Fruit fly (Drosophila melanogaster): Measurements from ENCODE around the gene orb2.

Gene orb2

DNA sequence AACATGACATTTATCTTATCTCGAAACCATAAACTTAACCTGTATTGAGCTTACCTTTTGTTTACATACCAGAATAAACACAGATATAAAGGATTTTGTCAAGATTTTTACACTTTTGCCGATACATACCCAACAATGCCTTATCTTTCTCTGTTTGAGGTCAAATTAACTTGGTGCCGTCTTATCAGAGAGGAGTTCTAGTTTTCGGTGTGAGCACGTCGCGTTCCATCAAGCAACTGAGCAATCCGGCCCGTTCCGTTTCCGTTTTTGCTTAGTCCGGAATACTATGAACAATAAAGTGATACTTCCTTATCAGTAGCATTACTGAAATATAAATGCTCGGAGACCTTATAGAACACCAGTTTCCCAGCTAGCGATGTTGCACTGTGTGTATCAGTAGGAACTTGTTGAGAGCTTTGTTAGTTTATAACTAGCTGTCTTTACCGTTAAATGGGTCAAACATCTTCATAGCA is 31.6 kb upstream of the orb2 start, which contains the start of gene Galk (continued):
- TF ChIP-seq peb (GFP tag; IDR thresholded peaks at IDR 0.05), result no peak
- peak; percentile 45 for TF ChIP-seq Hr3 (GFP tag; optimal IDR thresholded peaks at IDR 0.05)
- TF ChIP-seq CG8388 (GFP tag; optimal IDR thresholded peaks at IDR 0.05), result no peak
- TF ChIP-seq CG10321 (GFP tag; IDR thresholded peaks at IDR 0.05), result no peak
- peak; percentile 56 for TF ChIP-seq HLH54F (GFP tag; optimal IDR thresholded peaks at IDR 0.05)
- TF ChIP-seq ewg (GFP tag; optimal IDR thresholded peaks at IDR 0.05), result no peak
- TF ChIP-seq Doc3 (GFP tag; IDR thresholded peaks at IDR 0.05; ENCODE audit: partially characterized antibody), result no peak
- peak; percentile 76 for TF ChIP-seq CG2678 (tag; optimal IDR thresholded peaks at IDR 0.05)
- peak; percentile 62; the same call in 1 of the 3 replicates for TF ChIP-seq ken (GFP tag; IDR thresholded peaks at IDR 0.05)
- TF ChIP-seq sim (GFP tag; IDR thresholded peaks at IDR 0.05), result 0 out of 2 replicates have a peak, but pooled peaks have one; percentile 8
- peak; percentile 46 for TF ChIP-seq CG1792 (GFP tag; optimal IDR thresholded peaks at IDR 0.05)
- peak; percentile 65 for TF ChIP-seq sens (GFP tag)
- TF ChIP-seq ind (GFP tag; optimal IDR thresholded peaks at IDR 0.05), result peak; percentile 71
- TF ChIP-seq Gug (GFP tag; IDR thresholded peaks at IDR 0.05), result peak; percentile 84; the same call in 3 of the 4 replicates
- peak; percentile 1 for TF ChIP-seq CG18011 (GFP tag; optimal IDR thresholded peaks at IDR 0.05)
- TF ChIP-seq CG13894 (tag; optimal IDR thresholded peaks at IDR 0.05), result peak; percentile 56
- peak; percentile 26 for TF ChIP-seq CG1529 (GFP tag; optimal IDR thresholded peaks at IDR 0.05)
- TF ChIP-seq pita (GFP tag; optimal IDR thresholded peaks at IDR 0.05), result no peak
- peak; percentile 75 for TF ChIP-seq kni (GFP tag; optimal IDR thresholded peaks at IDR 0.05)
- TF ChIP-seq CG8765 (GFP tag; IDR thresholded peaks at IDR 0.05), result no peak
- no peak for TF ChIP-seq Ets65A (GFP tag)
- peak; percentile 19 for TF ChIP-seq maf-S (GFP tag; optimal IDR thresholded peaks at IDR 0.05)
- peak; percentile 58 for TF ChIP-seq CG4328 (GFP tag; optimal IDR thresholded peaks at IDR 0.05)
- TF ChIP-seq Dip2 (GFP tag; IDR thresholded peaks at IDR 0.05), result no peak
- TF ChIP-seq aop (GFP tag; IDR thresholded peaks at IDR 0.05), result peak; percentile 74; the same call in 1 of the 2 replicates
- no peak for TF ChIP-seq CG18619 (GFP tag; optimal IDR thresholded peaks at IDR 0.05)
- TF ChIP-seq knrl (GFP tag; IDR thresholded peaks at IDR 0.05; ENCODE audit: partially characterized antibody), result no peak
- no peak for TF ChIP-seq hth (optimal IDR thresholded peaks at IDR 0.05)
- no peak for TF ChIP-seq so (GFP tag; IDR thresholded peaks at IDR 0.05)
- peak; percentile 52 for TF ChIP-seq Adf1 (GFP tag; IDR thresholded peaks at IDR 0.05)
- peak; percentile 43 for TF ChIP-seq Dip3 (GFP tag; optimal IDR thresholded peaks at IDR 0.05)
- peak; percentile 33 for TF ChIP-seq CG17612 (GFP tag; IDR thresholded peaks at IDR 0.05)
- TF ChIP-seq gro (GFP tag; optimal IDR thresholded peaks at IDR 0.05), result peak; percentile 68
- TF ChIP-seq eve (GFP tag; optimal IDR thresholded peaks at IDR 0.05), result no peak
- TF ChIP-seq CG3847 (GFP tag; IDR thresholded peaks at IDR 0.05), result peak; percentile 63; the same call in 1 of the 2 replicates
- no peak for TF ChIP-seq Dp (GFP tag; optimal IDR thresholded peaks at IDR 0.05)
- no peak for TF ChIP-seq ham (GFP tag; IDR thresholded peaks at IDR 0.05)
- TF ChIP-seq CG7745 (tag; optimal IDR thresholded peaks at IDR 0.05), result no peak
- peak; percentile 30 for TF ChIP-seq kah (GFP tag; optimal IDR thresholded peaks at IDR 0.05)
- TF ChIP-seq pho (GFP tag; optimal IDR thresholded peaks at IDR 0.05), result peak; percentile 36
- no peak for TF ChIP-seq gfzf (GFP tag; optimal IDR thresholded peaks at IDR 0.05)
- TF ChIP-seq CG30431 (GFP tag; optimal IDR thresholded peaks at IDR 0.05), result no peak
- no peak for TF ChIP-seq esg (GFP tag; conservative IDR thresholded peaks at IDR 0.05)
- peak; percentile 26 for TF ChIP-seq CG31365 (tag; optimal IDR thresholded peaks at IDR 0.05)
- TF ChIP-seq br (optimal IDR thresholded peaks at IDR 0.05), result no peak
- peak; percentile 5 for TF ChIP-seq CG2712 (tag; optimal IDR thresholded peaks at IDR 0.05)
- peak; percentile 48 for TF ChIP-seq bab2 (GFP tag; optimal IDR thresholded peaks at IDR 0.05)
- TF ChIP-seq CG16815 (GFP tag; optimal IDR thresholded peaks at IDR 0.05), result no peak
- peak; percentile 5 for TF ChIP-seq Nf-YC (tag; optimal IDR thresholded peaks at IDR 0.05)
- peak; percentile 95 for TF ChIP-seq CG34376 (GFP tag; optimal IDR thresholded peaks at IDR 0.05)
- no peak for TF ChIP-seq hbn (GFP tag; IDR thresholded peaks at IDR 0.05; ENCODE audit: partially characterized antibody)
- TF ChIP-seq D19B (GFP tag; optimal IDR thresholded peaks at IDR 0.05), result no peak

All from whole organism, embryonic.